Fruit fly (Drosophila melanogaster): ENCODE data around the gene Cf2.

The Cf2 gene

DNA sequence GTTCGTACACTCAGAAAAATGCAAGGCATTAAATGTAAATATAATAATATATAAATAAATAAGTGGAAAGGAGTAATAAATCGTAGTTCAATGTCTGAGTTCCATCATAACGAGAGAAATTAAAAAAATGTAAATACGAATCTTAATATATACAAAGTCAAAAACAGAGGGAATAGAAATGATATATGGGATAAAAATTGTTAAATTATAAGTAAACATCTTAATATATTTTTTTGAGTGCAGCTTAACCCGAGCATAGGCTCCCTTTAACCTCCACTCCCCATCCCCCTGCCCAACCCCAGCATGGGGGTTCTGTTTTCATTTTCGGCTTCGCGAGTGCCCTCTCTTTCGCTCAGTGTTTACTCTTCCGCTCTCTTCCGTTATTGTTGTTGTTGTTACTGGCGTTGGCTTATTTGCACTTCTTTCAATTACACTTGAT lies 32.8 kb upstream of the Cf2 start (continued):
- TF ChIP-seq CG4820 (GFP tag; optimal IDR thresholded peaks at IDR 0.05) = peak; percentile 24
- TF ChIP-seq CG17829 (tag; optimal IDR thresholded peaks at IDR 0.05) = peak; percentile 30
- no peak for TF ChIP-seq kah (GFP tag; optimal IDR thresholded peaks at IDR 0.05)
- no peak for TF ChIP-seq CG17912 (GFP tag; optimal IDR thresholded peaks at IDR 0.05)
- peak; percentile 35; the same call in 1 of the 3 replicates for TF ChIP-seq row (GFP tag; IDR thresholded peaks at IDR 0.05)
- no peak for TF ChIP-seq Rfx (GFP tag; IDR thresholded peaks at IDR 0.05)
- no peak for TF ChIP-seq CG1233 (GFP tag; optimal IDR thresholded peaks at IDR 0.05)
- TF ChIP-seq CG34422 (GFP tag; IDR thresholded peaks at IDR 0.05) = no peak
- TF ChIP-seq CG13775 (GFP tag; optimal IDR thresholded peaks at IDR 0.05) = no peak
- TF ChIP-seq CG15269 (tag; optimal IDR thresholded peaks at IDR 0.05) = peak; percentile 7
- TF ChIP-seq ranshi (GFP tag; IDR thresholded peaks at IDR 0.05) = no peak
- no peak for TF ChIP-seq knrl (GFP tag; IDR thresholded peaks at IDR 0.05; ENCODE audit: partially characterized antibody)
- no peak for TF ChIP-seq org-1 (GFP tag; optimal IDR thresholded peaks at IDR 0.05)
- TF ChIP-seq pros (GFP tag; optimal IDR thresholded peaks at IDR 0.05) = no peak
- TF ChIP-seq BtbVII (GFP tag; optimal IDR thresholded peaks at IDR 0.05) = peak; percentile 30
- TF ChIP-seq CG8089 (GFP tag; optimal IDR thresholded peaks at IDR 0.05) = no peak
- TF ChIP-seq Hr39 (optimal IDR thresholded peaks at IDR 0.05) = no peak
- TF ChIP-seq gsb-n (tag; optimal IDR thresholded peaks at IDR 0.05) = peak; percentile 6
- TF ChIP-seq lbe (GFP tag; optimal IDR thresholded peaks at IDR 0.05) = no peak
- no peak for TF ChIP-seq CG17186 (GFP tag; optimal IDR thresholded peaks at IDR 0.05)
- TF ChIP-seq CG10274 (GFP tag; optimal IDR thresholded peaks at IDR 0.05) = no peak
- no peak for TF ChIP-seq CG2889 (GFP tag; IDR thresholded peaks at IDR 0.05)
- TF ChIP-seq rib (GFP tag; IDR thresholded peaks at IDR 0.05) = no peak
- no peak for TF ChIP-seq CHES-1-like (GFP tag; optimal IDR thresholded peaks at IDR 0.05)
- TF ChIP-seq CG4360 (GFP tag; IDR thresholded peaks at IDR 0.05) = peak; percentile 46
- TF ChIP-seq CG33557 (GFP tag; optimal IDR thresholded peaks at IDR 0.05) = no peak
- no peak for TF ChIP-seq Ets65A (GFP tag)
- no peak for TF ChIP-seq CG15514 (GFP tag; optimal IDR thresholded peaks at IDR 0.05)
- TF ChIP-seq unc-4 (GFP tag; IDR thresholded peaks at IDR 0.05; ENCODE audit: partially characterized antibody) = no peak
- TF ChIP-seq CG12659 (GFP tag; optimal IDR thresholded peaks at IDR 0.05) = no peak
- no peak for TF ChIP-seq Opbp (GFP tag; IDR thresholded peaks at IDR 0.05; ENCODE audit: partially characterized antibody)
- peak; percentile 46; the same call in 2 of the 3 replicates for TF ChIP-seq croc (GFP tag; conservative IDR thresholded peaks at IDR 0.05)
- no peak for TF ChIP-seq sc (optimal IDR thresholded peaks at IDR 0.05)
- TF ChIP-seq sc (GFP tag; optimal IDR thresholded peaks at IDR 0.05) = no peak
- no peak for TF ChIP-seq ac (GFP tag; optimal IDR thresholded peaks at IDR 0.05)
- no peak for TF ChIP-seq CG9932 (GFP tag; IDR thresholded peaks at IDR 0.05)
- TF ChIP-seq ro (GFP tag; IDR thresholded peaks at IDR 0.05) = no peak
- TF ChIP-seq CG16815 (GFP tag; optimal IDR thresholded peaks at IDR 0.05) = no peak
- TF ChIP-seq C15 (GFP tag; IDR thresholded peaks at IDR 0.05) = no peak
- 0 out of 2 replicates have a peak, but pooled peaks have one; percentile 22 for TF ChIP-seq vvl (GFP tag; IDR thresholded peaks at IDR 0.05)
- peak; percentile 13; the same call in 1 of the 2 replicates for TF ChIP-seq wdn (GFP tag; IDR thresholded peaks at IDR 0.05)
- no peak for TF ChIP-seq CG13894 (tag; optimal IDR thresholded peaks at IDR 0.05)
- TF ChIP-seq CG7745 (tag; optimal IDR thresholded peaks at IDR 0.05) = no peak
- TF ChIP-seq CG1529 (GFP tag; optimal IDR thresholded peaks at IDR 0.05) = peak; percentile 28
- TF ChIP-seq CG18599 (GFP tag; optimal IDR thresholded peaks at IDR 0.05) = peak; percentile 22
- TF ChIP-seq nmo (GFP tag; optimal IDR thresholded peaks at IDR 0.05) = peak; percentile 51
- TF ChIP-seq CG15479 (GFP tag; optimal IDR thresholded peaks at IDR 0.05) = no peak
- no peak for TF ChIP-seq CG10366 (GFP tag; IDR thresholded peaks at IDR 0.05)
- TF ChIP-seq lmd (GFP tag; IDR thresholded peaks at IDR 0.05) = peak; percentile 37
- TF ChIP-seq Asciz (GFP tag; optimal IDR thresholded peaks at IDR 0.05) = peak; percentile 44
- TF ChIP-seq Awh (GFP tag; IDR thresholded peaks at IDR 0.05) = peak; percentile 53; the same call in 1 of the 2 replicates
- TF ChIP-seq Med (GFP tag) = peak; percentile 58
